Worm (Caenorhabditis elegans) whole organism, dauer: ENCODE data around the gene chil-21.
"Not testable (repeated sequence)": the region's sequence is repeated elsewhere in the genome, so short reads cannot be mapped to it uniquely, and the experiment has no call there.

Experiments used
- unc-62 ChIP-seq: sonication (generic microtip); optimal IDR thresholded peaks from 2 replicates; lab custom pipeline; 2017; ENCODE audit warnings: missing biosample characterization, missing genetic modification reagents, missing genetic modification characterization

The chil-21 gene

ce11 chrII:9477567-9477966, 15.8 kb upstream of the chil-21 start, which contains the start of gene chil-27:
Gene chil-27, plus strand, starts transcription at chrII:9477867.
- no peak for TF ChIP-seq unc-62 (GFP tag; lab: Kevin White, UChicago)

- no peak for TF ChIP-seq unc-62 (GFP tag; lab: Kevin White, UChicago)
Measured at ce11 chrII:9474367-9475105, 12.8 kb upstream of the chil-21 start, which contains the start of the genes chil-25 and chil-26. Gene chil-25, minus strand, starts transcription at chrII:9474467. Gene chil-26, plus strand, starts transcription at chrII:9475055.

- no peak for TF ChIP-seq unc-62 (GFP tag; lab: Kevin White, UChicago)
Measured at ce11 chrII:9470027-9470426, 8.2 kb upstream of the chil-21 start, which contains the start of gene T19H5.6. Gene T19H5.6, minus strand, starts transcription at chrII:9470221.

ce11 chrII:9468414-9468813, 6.6 kb upstream of the chil-21 start, which contains the start of gene chil-23:
Gene chil-23, minus strand, starts transcription at chrII:9468611.
- TF ChIP-seq unc-62 (GFP tag; lab: Kevin White, UChicago) = no peak

- no peak for TF ChIP-seq unc-62 (GFP tag; lab: Kevin White, UChicago)
Measured at ce11 chrII:9466095-9466494, 4.3 kb upstream of the chil-21 start, which contains the start of gene chil-22. Gene chil-22, minus strand, starts transcription at chrII:9466195.

ce11 chrII:9459462-9459861, 2.3 kb downstream of the chil-21 start, which contains the start of gene R09D1.14:
Gene R09D1.14, minus strand, starts transcription at chrII:9459562.
- TF ChIP-seq unc-62 (GFP tag; lab: Kevin White, UChicago) = not testable (repeated sequence)

- no peak for TF ChIP-seq unc-62 (GFP tag; lab: Kevin White, UChicago)
Measured at ce11 chrII:9454304-9454703, 7.5 kb downstream of the chil-21 start, which contains the start of gene chil-19. Gene chil-19, minus strand, starts transcription at chrII:9454404.

- TF ChIP-seq unc-62 (GFP tag; lab: Kevin White, UChicago) = not testable (repeated sequence)
Measured at ce11 chrII:9452172-9452571, 9.6 kb downstream of the chil-21 start, which contains the start of gene R09D1.12. Gene R09D1.12, minus strand, starts transcription at chrII:9452272.

ce11 chrII:9447965-9448364, 13.8 kb downstream of the chil-21 start, which contains the start of gene chil-18:
Gene chil-18, plus strand, starts transcription at chrII:9448265.
- no peak for TF ChIP-seq unc-62 (GFP tag; lab: Kevin White, UChicago)

- TF ChIP-seq unc-62 (GFP tag; lab: Kevin White, UChicago) = no peak
Measured at ce11 chrII:9445368-9445767, 16.4 kb downstream of the chil-21 start, which contains the start of gene R09D1.13. Gene R09D1.13, minus strand, starts transcription at chrII:9445468.

- TF ChIP-seq unc-62 (GFP tag; lab: Kevin White, UChicago) = no peak
Measured at ce11 chrII:9443522-9443921, 18.3 kb downstream of the chil-21 start, which contains the start of gene chil-15. Gene chil-15, minus strand, starts transcription at chrII:9443622.

ce11 chrII:9441838-9442237, 19.9 kb downstream of the chil-21 start, which contains the start of gene chil-16:
Gene chil-16, minus strand, starts transcription at chrII:9441938.
- TF ChIP-seq unc-62 (GFP tag; lab: Kevin White, UChicago) = no peak

- TF ChIP-seq unc-62 (GFP tag; lab: Kevin White, UChicago) = no peak
Measured at ce11 chrII:9440060-9440459, 21.7 kb downstream of the chil-21 start, which contains the start of gene chil-17. Gene chil-17, minus strand, starts transcription at chrII:9440160.

- no peak for TF ChIP-seq unc-62 (GFP tag; lab: Kevin White, UChicago)
Measured at ce11 chrII:9438853-9439252, 22.9 kb downstream of the chil-21 start.

- TF ChIP-seq unc-62 (GFP tag; lab: Kevin White, UChicago) = no peak
Measured at ce11 chrII:9438227-9438626, 23.6 kb downstream of the chil-21 start, which contains the start of gene chil-13. Gene chil-13, minus strand, starts transcription at chrII:9438327.

- no peak for TF ChIP-seq unc-62 (GFP tag; lab: Kevin White, UChicago)
Measured at ce11 chrII:9436009-9436408, 25.8 kb downstream of the chil-21 start, which contains the start of gene kin-16. Gene kin-16, minus strand, starts transcription at chrII:9436109.
